Fruit fly (Drosophila melanogaster) whole organism: ENCODE data around the gene Mtr3.
A peak's percentile ranks its signal among the peaks of the same experiment; 100 is the strongest.

ENCODE experiments used
- CG8478 ChIP-seq: fragments of >200 bp; optimal IDR thresholded peaks from 2 replicates; lab custom pipeline; 2018; ENCODE audit warnings: inconsistent platforms
- Dll ChIP-seq: fragments of >200 bp; optimal IDR thresholded peaks from 2 replicates; lab custom pipeline; 2017
- EcR ChIP-seq, 2 experiments: fragments of >200 bp; optimal IDR thresholded peaks; 2 replicates each; lab custom pipeline; 2017; ENCODE audit warnings: missing biosample characterization in 2 of 2, missing genetic modification characterization in 2 of 2, missing genetic modification reagents in 2 of 2
- pan ChIP-seq: fragments of >200 bp; optimal IDR thresholded peaks from 2 replicates; lab custom pipeline; 2017
- psq ChIP-seq: fragments of >200 bp; optimal IDR thresholded peaks from 2 replicates; lab custom pipeline; 2017
- usp ChIP-seq: fragments of >200 bp; optimal IDR thresholded peaks from 2 replicates; lab custom pipeline; 2017; ENCODE audit warnings: missing biosample characterization, missing genetic modification characterization, mixed read lengths

Mtr3 gene

dm6 chr3L:19908201-19909127 is 5.1 kb downstream of the Mtr3 start:
- TF ChIP-seq Dll (lab: Kevin White, UChicago) (no peak), usp (GFP tag; lab: Kevin White, UChicago) (no peak), psq (lab: Kevin White, UChicago) (no peak), pan (lab: Kevin White, UChicago) (no peak), CG8478 (lab: Kevin White, UChicago) (no peak)

- TF ChIP-seq CG8478 (lab: Kevin White, UChicago) (no peak), EcR (GFP tag; optimal IDR thresholded peaks at IDR 0.05; lab: Kevin White, UChicago) (no peak), Dll (lab: Kevin White, UChicago) (no peak)
Observed at dm6 chr3L:19907706-19908070, 5.8 kb downstream of the Mtr3 start.

dm6 chr3L:19906780-19907705 is 6.5 kb downstream of the Mtr3 start:
- TF ChIP-seq CG8478 (lab: Kevin White, UChicago) (peak; percentile 37), EcR (GFP tag; optimal IDR thresholded peaks at IDR 0.05; lab: Kevin White, UChicago) (no peak)

dm6 chr3L:19906148-19906752 is 7.3 kb downstream of the Mtr3 start:
- no peak for TF ChIP-seq EcR (GFP tag; optimal IDR thresholded peaks at IDR 0.05; lab: Kevin White, UChicago)
- TF ChIP-seq CG8478 (lab: Kevin White, UChicago), result no peak
- no peak for TF ChIP-seq psq (lab: Kevin White, UChicago)
- TF ChIP-seq Dll (lab: Kevin White, UChicago), result no peak
- TF ChIP-seq usp (GFP tag; lab: Kevin White, UChicago), result no peak
- no peak for TF ChIP-seq pan (lab: Kevin White, UChicago)

- TF ChIP-seq Dll (lab: Kevin White, UChicago) (no peak), EcR (GFP tag; optimal IDR thresholded peaks at IDR 0.05; lab: Kevin White, UChicago) (no peak), usp (GFP tag; lab: Kevin White, UChicago) (no peak), pan (lab: Kevin White, UChicago) (no peak), CG8478 (lab: Kevin White, UChicago) (no peak), psq (lab: Kevin White, UChicago) (no peak)
Observed at dm6 chr3L:19905427-19905826, 8.1 kb downstream of the Mtr3 start.

dm6 chr3L:19904411-19905135 is 8.9 kb downstream of the Mtr3 start:
- TF ChIP-seq usp (GFP tag; lab: Kevin White, UChicago) (no peak), EcR (GFP tag; optimal IDR thresholded peaks at IDR 0.05; lab: Kevin White, UChicago) (no peak), psq (lab: Kevin White, UChicago) (no peak)

- TF ChIP-seq Dll (lab: Kevin White, UChicago), result no peak
- TF ChIP-seq pan (lab: Kevin White, UChicago), result no peak
- TF ChIP-seq psq (lab: Kevin White, UChicago), result no peak
- TF ChIP-seq CG8478 (lab: Kevin White, UChicago), result no peak
- no peak for TF ChIP-seq EcR (GFP tag; optimal IDR thresholded peaks at IDR 0.05; lab: Kevin White, UChicago)
- TF ChIP-seq usp (GFP tag; lab: Kevin White, UChicago), result no peak
Observed at dm6 chr3L:19903400-19903846, 10.1 kb downstream of the Mtr3 start.

- TF ChIP-seq pan (lab: Kevin White, UChicago) (no peak), EcR (GFP tag; optimal IDR thresholded peaks at IDR 0.05; lab: Kevin White, UChicago) (no peak), CG8478 (lab: Kevin White, UChicago) (no peak), usp (GFP tag; lab: Kevin White, UChicago) (no peak), psq (lab: Kevin White, UChicago) (no peak), Dll (lab: Kevin White, UChicago) (no peak)
Observed at dm6 chr3L:19902560-19903399, 10.7 kb downstream of the Mtr3 start.

dm6 chr3L:19901486-19902255 is 11.8 kb downstream of the Mtr3 start:
- TF ChIP-seq psq (lab: Kevin White, UChicago) (no peak), CG8478 (lab: Kevin White, UChicago) (no peak), EcR (GFP tag; optimal IDR thresholded peaks at IDR 0.05; lab: Kevin White, UChicago) (no peak), Dll (lab: Kevin White, UChicago) (no peak), usp (GFP tag; lab: Kevin White, UChicago) (no peak), pan (lab: Kevin White, UChicago) (no peak)
